Fruit fly (Drosophila melanogaster) whole organism, embryonic: ENCODE results near the gene CG14718.

Experiments used
- BEAF-32 ChIP-seq: fragments of 200-800 bp; sonication (Bioruptor generic); optimal IDR thresholded peaks from 3 replicates; lab custom pipeline; 2017; ENCODE audit warnings: missing biosample characterization, missing genetic modification characterization, mild to moderate bottlenecking, moderate library complexity, missing genetic modification reagents
- CG10267 ChIP-seq: fragments of 200-800 bp; sonication (Bioruptor generic); optimal IDR thresholded peaks from 2 replicates; lab custom pipeline; 2018; ENCODE audit warnings: missing biosample characterization, mild to moderate bottlenecking, missing genetic modification characterization, moderate library complexity
- CG10431 ChIP-seq: fragments of 200-800 bp; sonication (Bioruptor generic); optimal IDR thresholded peaks from 3 replicates; lab custom pipeline; 2018; ENCODE audit warnings: missing biosample characterization, mild to moderate bottlenecking, missing genetic modification characterization
- CG12391 ChIP-seq: fragments of 200-800 bp; sonication (Bioruptor generic); optimal IDR thresholded peaks from 3 replicates; lab custom pipeline; 2018; ENCODE audit warnings: missing biosample characterization, mild to moderate bottlenecking, missing genetic modification characterization, moderate library complexity
- CG12659 ChIP-seq: fragments of 200-800 bp; sonication (Bioruptor generic); optimal IDR thresholded peaks from 3 replicates; lab custom pipeline; 2017; ENCODE audit warnings: mild to moderate bottlenecking, missing biosample characterization, missing genetic modification reagents, missing genetic modification characterization
- CG12744 ChIP-seq: fragments of 200-800 bp; sonication (Bioruptor generic); optimal IDR thresholded peaks from 2 replicates; lab custom pipeline; 2016; ENCODE audit warnings: missing biosample characterization, missing genetic modification characterization
- CG14050 ChIP-seq: fragments of 200-800 bp; sonication (Bioruptor generic); IDR thresholded peaks from 3 replicates; pipeline ENCODE4 v1.3.6; 2022; ENCODE audit warnings: missing biosample characterization, missing genetic modification characterization
- CG15514 ChIP-seq: fragments of 200-800 bp; sonication (Bioruptor generic); optimal IDR thresholded peaks from 3 replicates; lab custom pipeline; 2017; ENCODE audit warnings: missing biosample characterization, missing genetic modification characterization, mild to moderate bottlenecking, moderate library complexity, missing genetic modification reagents
- CG1647 ChIP-seq: fragments of 200-800 bp; sonication (Bioruptor generic); optimal IDR thresholded peaks from 3 replicates; lab custom pipeline; 2016; ENCODE audit warnings: missing biosample characterization, missing genetic modification characterization
- CG17385 ChIP-seq: fragments of 200-800 bp; sonication (Bioruptor generic); optimal IDR thresholded peaks from 3 replicates; lab custom pipeline; 2018; ENCODE audit warnings: missing biosample characterization, mild to moderate bottlenecking, missing genetic modification characterization
- CG2116 ChIP-seq: fragments of 200-800 bp; sonication (Bioruptor generic); optimal IDR thresholded peaks from 3 replicates; lab custom pipeline; 2018; ENCODE audit warnings: missing biosample characterization, mild to moderate bottlenecking, missing genetic modification characterization
- CG2875 ChIP-seq: fragments of 200-800 bp; sonication (Bioruptor generic); optimal IDR thresholded peaks from 2 replicates; lab custom pipeline; 2017; ENCODE audit warnings: missing biosample characterization, mild to moderate bottlenecking, missing genetic modification characterization, missing genetic modification reagents
- CG32767 ChIP-seq: fragments of 200-800 bp; sonication (Bioruptor generic); IDR thresholded peaks from 2 replicates; pipeline ENCODE4 v1.3.6; 2022; ENCODE audit warnings: missing biosample characterization, missing genetic modification characterization
- CG42726 ChIP-seq: fragments of 200-800 bp; sonication (Bioruptor generic); IDR thresholded peaks from 2 replicates; pipeline ENCODE4 v1.3.6; 2022; ENCODE audit warnings: missing biosample characterization, missing genetic modification characterization; ENCODE audit not compliant: partially characterized antibody
- CG4328 ChIP-seq: fragments of 200-800 bp; sonication (Bioruptor generic); optimal IDR thresholded peaks from 3 replicates; lab custom pipeline; 2017; ENCODE audit warnings: missing biosample characterization, missing genetic modification reagents, missing genetic modification characterization
- CG9437 ChIP-seq: fragments of 200-800 bp; sonication (Bioruptor generic); optimal IDR thresholded peaks from 2 replicates; lab custom pipeline; 2018; ENCODE audit warnings: missing biosample characterization, mild to moderate bottlenecking, missing genetic modification characterization
- Dek ChIP-seq: fragments of 200-800 bp; sonication (Bioruptor generic); optimal IDR thresholded peaks from 3 replicates; lab custom pipeline; 2019; ENCODE audit warnings: missing biosample characterization, mild to moderate bottlenecking, missing genetic modification characterization, moderate library complexity
- Fer3 ChIP-seq: fragments of 200-800 bp; sonication (Bioruptor generic); optimal IDR thresholded peaks from 2 replicates; lab custom pipeline; 2018; ENCODE audit warnings: missing biosample characterization, mild to moderate bottlenecking, missing genetic modification characterization, moderate library complexity
- HmgZ ChIP-seq: fragments of 200-800 bp; sonication (Bioruptor generic); optimal IDR thresholded peaks from 2 replicates; lab custom pipeline; 2018; ENCODE audit warnings: missing biosample characterization, mild to moderate bottlenecking, missing genetic modification characterization
- Jarid2 ChIP-seq: fragments of 200-800 bp; sonication (Bioruptor generic); optimal IDR thresholded peaks from 3 replicates; lab custom pipeline; 2017; ENCODE audit warnings: mild to moderate bottlenecking, missing biosample characterization, missing genetic modification reagents, missing genetic modification characterization
- MESR4 ChIP-seq: fragments of 200-800 bp; sonication (Bioruptor generic); optimal IDR thresholded peaks from 2 replicates; lab custom pipeline; 2018; ENCODE audit warnings: missing biosample characterization, mild to moderate bottlenecking, missing genetic modification characterization, moderate library complexity
- MTF-1 ChIP-seq: fragments of 200-800 bp; sonication (Bioruptor generic); optimal IDR thresholded peaks from 2 replicates; lab custom pipeline; 2018; ENCODE audit warnings: missing biosample characterization, mild to moderate bottlenecking, missing genetic modification characterization, borderline replicate concordance
- Med ChIP-seq: fragments of 200-800 bp; sonication (Bioruptor generic); peaks from one replicate; lab custom pipeline; 2016; ENCODE audit warnings: missing biosample characterization, missing genetic modification characterization, mild to moderate bottlenecking, inconsistent platforms, moderate library complexity
- NFAT ChIP-seq: fragments of 200-800 bp; sonication (Bioruptor generic); IDR thresholded peaks from 2 replicates; pipeline ENCODE4 v1.3.6; 2022; ENCODE audit warnings: missing biosample characterization, missing genetic modification characterization
- Neu2 ChIP-seq: fragments of 200-800 bp; sonication (Bioruptor generic); optimal IDR thresholded peaks from 3 replicates; lab custom pipeline; 2016; ENCODE audit warnings: missing biosample characterization, missing genetic modification characterization, borderline replicate concordance
- Nf-YC ChIP-seq: fragments of 200-800 bp; optimal IDR thresholded peaks from 3 replicates; lab custom pipeline; 2019; ENCODE audit warnings: missing biosample characterization, mild to moderate bottlenecking, missing genetic modification characterization, moderate library complexity
- Poxn ChIP-seq: fragments of 200-800 bp; sonication (Bioruptor generic); IDR thresholded peaks from 2 replicates; pipeline ENCODE4 v1.3.6; 2022; ENCODE audit warnings: missing biosample characterization, missing genetic modification characterization
- Six4 ChIP-seq: fragments of 200-800 bp; sonication (Bioruptor generic); optimal IDR thresholded peaks from 2 replicates; lab custom pipeline; 2016; ENCODE audit warnings: missing biosample characterization, missing genetic modification characterization
- TFAM ChIP-seq: fragments of 200-800 bp; sonication (Bioruptor generic); optimal IDR thresholded peaks from 2 replicates; lab custom pipeline; 2017; ENCODE audit warnings: missing biosample characterization, missing genetic modification characterization, inconsistent platforms
- YL-1 ChIP-seq: fragments of 200-800 bp; sonication (Bioruptor generic); optimal IDR thresholded peaks from 3 replicates; lab custom pipeline; 2017; ENCODE audit warnings: missing biosample characterization, mild to moderate bottlenecking, missing genetic modification characterization
- amos ChIP-seq: fragments of 200-800 bp; sonication (Bioruptor generic); IDR thresholded peaks from 2 replicates; pipeline ENCODE4 v1.3.6; 2022; ENCODE audit warnings: missing biosample characterization, missing genetic modification characterization; ENCODE audit not compliant: partially characterized antibody
- dm ChIP-seq: fragments of 200-800 bp; sonication (Bioruptor generic); optimal IDR thresholded peaks from 3 replicates; lab custom pipeline; 2016; ENCODE audit warnings: missing biosample characterization, missing genetic modification characterization
- en ChIP-seq: fragments of 200-800 bp; sonication (Bioruptor generic); optimal IDR thresholded peaks from 2 replicates; lab custom pipeline; 2016; ENCODE audit warnings: missing biosample characterization, missing genetic modification characterization
- gfzf ChIP-seq: fragments of 200-800 bp; sonication (Bioruptor generic); optimal IDR thresholded peaks from 2 replicates; lab custom pipeline; 2016; ENCODE audit warnings: missing biosample characterization, mild to moderate bottlenecking, missing genetic modification characterization, moderate library complexity
- hth ChIP-seq: fragments of >200 bp; optimal IDR thresholded peaks from 2 replicates; lab custom pipeline; 2017; ENCODE audit warnings: inconsistent platforms
- ken ChIP-seq: fragments of 200-800 bp; sonication (Bioruptor generic); IDR thresholded peaks from 3 replicates; pipeline ENCODE4 v1.3.6; 2022; ENCODE audit warnings: missing biosample characterization, missing genetic modification characterization
- knrl ChIP-seq: fragments of 200-800 bp; sonication (Bioruptor generic); IDR thresholded peaks from 3 replicates; pipeline ENCODE4 v1.3.6; 2022; ENCODE audit warnings: missing biosample characterization, missing genetic modification characterization; ENCODE audit not compliant: partially characterized antibody
- mld ChIP-seq: fragments of 200-800 bp; sonication (Bioruptor generic); IDR thresholded peaks from 3 replicates; pipeline ENCODE4 v1.3.6; 2022; ENCODE audit warnings: missing biosample characterization, missing genetic modification characterization; ENCODE audit not compliant: partially characterized antibody
- pzg ChIP-seq: fragments of 200-800 bp; sonication (Bioruptor generic); optimal IDR thresholded peaks from 3 replicates; lab custom pipeline; 2018; ENCODE audit warnings: missing biosample characterization, mild to moderate bottlenecking, missing genetic modification characterization, moderate library complexity
- rib ChIP-seq: fragments of 200-800 bp; sonication (Bioruptor generic); IDR thresholded peaks from 2 replicates; pipeline ENCODE4 v1.3.6; 2022; ENCODE audit warnings: missing biosample characterization, missing genetic modification characterization
- row ChIP-seq: fragments of 200-800 bp; sonication (Bioruptor generic); IDR thresholded peaks from 3 replicates; pipeline ENCODE4 v1.3.6; 2022; ENCODE audit warnings: missing biosample characterization, missing genetic modification characterization
- scrt ChIP-seq: fragments of 200-800 bp; sonication (Bioruptor generic); optimal IDR thresholded peaks from 2 replicates; lab custom pipeline; 2018; ENCODE audit warnings: missing biosample characterization, mild to moderate bottlenecking, missing genetic modification characterization, moderate library complexity
- slbo ChIP-seq: fragments of 200-800 bp; sonication (Bioruptor generic); IDR thresholded peaks from 2 replicates; pipeline ENCODE4 v1.3.6; 2022; ENCODE audit warnings: missing biosample characterization, missing genetic modification characterization
- slp2 ChIP-seq: fragments of 200-800 bp; sonication (Bioruptor generic); optimal IDR thresholded peaks from 2 replicates; lab custom pipeline; 2016; ENCODE audit warnings: missing biosample characterization, missing genetic modification characterization
- sug ChIP-seq: fragments of 200-800 bp; optimal IDR thresholded peaks from 2 replicates; lab custom pipeline; 2019; ENCODE audit warnings: missing biosample characterization, mild to moderate bottlenecking, missing genetic modification characterization, moderate library complexity
- tin ChIP-seq: fragments of 200-800 bp; sonication (Bioruptor generic); optimal IDR thresholded peaks from 3 replicates; lab custom pipeline; 2016; ENCODE audit warnings: missing biosample characterization, missing genetic modification characterization
- zen2 ChIP-seq: fragments of 200-800 bp; sonication (Bioruptor generic); IDR thresholded peaks from 3 replicates; pipeline ENCODE4 v1.3.6; 2022; ENCODE audit warnings: missing biosample characterization, missing genetic modification characterization; ENCODE audit not compliant: partially characterized antibody

CG14718 gene

DNA sequence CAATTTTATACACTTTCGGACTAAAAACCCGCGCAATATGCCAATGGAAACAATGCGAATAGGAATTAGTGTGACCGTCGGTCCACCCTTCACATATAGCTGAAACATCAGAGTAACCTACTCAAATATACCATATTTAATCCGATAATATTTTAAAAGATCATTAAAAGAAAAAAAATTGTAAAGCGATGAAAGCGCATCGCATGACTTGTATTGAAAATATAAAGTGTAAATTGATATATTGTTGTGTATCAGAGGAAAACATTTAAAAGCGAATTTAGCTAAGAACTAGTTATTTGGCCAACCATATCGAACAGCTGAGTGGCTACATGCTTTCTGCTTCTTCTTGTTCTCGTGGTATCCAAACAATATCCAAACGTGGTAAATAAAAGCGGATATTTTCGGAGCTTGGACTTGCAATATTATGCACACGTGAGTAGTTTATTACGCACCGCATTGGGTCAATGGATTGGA is 41.4 kb downstream of the CG14718 start, which contains the start of the genes Blm and CG14722 (continued):
- peak; percentile 74 for TF ChIP-seq YL-1 (GFP tag; lab: Kevin White, UChicago)
- TF ChIP-seq tin (GFP tag; lab: Kevin White, UChicago) = no peak
- TF ChIP-seq TFAM (GFP tag; lab: Kevin White, UChicago) = no peak
- TF ChIP-seq Jarid2 (GFP tag; lab: Kevin White, UChicago) = no peak
- TF ChIP-seq hth (lab: Kevin White, UChicago) = no peak
- no peak for TF ChIP-seq MTF-1
- peak; percentile 94 for TF ChIP-seq CG17385 (GFP tag; lab: Kevin White, UChicago)
- no peak for TF ChIP-seq CG9437 (GFP tag; lab: Kevin White, UChicago)
- TF ChIP-seq sug (tag; lab: Kevin White, UChicago) = no peak
- TF ChIP-seq Nf-YC = no peak
- no peak for TF ChIP-seq rib (GFP tag; lab: Robert Waterston, UW)
- TF ChIP-seq CG32767 (GFP tag; lab: Robert Waterston, UW) = no peak
- no peak for TF ChIP-seq ken (GFP tag; lab: Robert Waterston, UW)
- no peak for TF ChIP-seq CG4328
- peak; percentile 83 for TF ChIP-seq gfzf (GFP tag; lab: Kevin White, UChicago)
- TF ChIP-seq BEAF-32 (GFP tag; lab: Kevin White, UChicago) = peak; percentile 61
- TF ChIP-seq CG10431 = peak; percentile 16
- TF ChIP-seq Dek (tag; lab: Kevin White, UChicago) = no peak
- no peak for TF ChIP-seq CG12391
- peak; percentile 52 for TF ChIP-seq CG10267
- no peak for TF ChIP-seq en (GFP tag; lab: Kevin White, UChicago)
- TF ChIP-seq CG15514 (GFP tag; lab: Kevin White, UChicago) = peak; percentile 91
- TF ChIP-seq CG1647 (GFP tag; lab: Kevin White, UChicago) = no peak
- TF ChIP-seq CG14050 (GFP tag; lab: Robert Waterston, UW) = no peak
- peak; percentile 11 for TF ChIP-seq CG12744 (GFP tag; lab: Kevin White, UChicago)
- TF ChIP-seq CG2116 (GFP tag; lab: Kevin White, UChicago) = peak; percentile 55
- no peak for TF ChIP-seq Six4 (GFP tag; lab: Kevin White, UChicago)
- TF ChIP-seq pzg (GFP tag; lab: Kevin White, UChicago) = peak; percentile 69
- no peak for TF ChIP-seq CG2875 (GFP tag; lab: Kevin White, UChicago)
- TF ChIP-seq dm (GFP tag; lab: Kevin White, UChicago) = peak; percentile 83
- TF ChIP-seq Fer3 (tag; lab: Kevin White, UChicago) = no peak
- TF ChIP-seq CG42726 (GFP tag; lab: Robert Waterston, UW) = no peak
- TF ChIP-seq Poxn (GFP tag; lab: Robert Waterston, UW) = no peak
- TF ChIP-seq, all 482 proteins: peak for 46

dm6 chr3R:11749297-11750293 is 49.2 kb downstream of the CG14718 start, which contains the start of gene CG6923:
Gene CG6923, minus strand, starts transcription at chr3R:11750029.
- peak; percentile 70 for TF ChIP-seq row (GFP tag; lab: Robert Waterston, UW)
- TF ChIP-seq slbo (GFP tag; lab: Robert Waterston, UW) = peak; percentile 25; the same call in 1 of the 2 replicates
- TF ChIP-seq MESR4 (GFP tag; lab: Kevin White, UChicago) = peak; percentile 7
- TF ChIP-seq dm (GFP tag; lab: Kevin White, UChicago) = no peak
- no peak for TF ChIP-seq scrt (GFP tag; lab: Kevin White, UChicago)
- no peak for TF ChIP-seq Neu2 (GFP tag; lab: Kevin White, UChicago)
- TF ChIP-seq slp2 (GFP tag; lab: Kevin White, UChicago) = no peak
- TF ChIP-seq knrl = peak; percentile 90
- peak; percentile 93 for TF ChIP-seq amos (GFP tag; lab: Robert Waterston, UW)
- TF ChIP-seq pzg (GFP tag; lab: Kevin White, UChicago) = peak; percentile 78
- TF ChIP-seq CG12659 = no peak
- peak; percentile 84; the same call in 2 of the 3 replicates for TF ChIP-seq mld (GFP tag; lab: Robert Waterston, UW)
- TF ChIP-seq Med (GFP tag; lab: Kevin White, UChicago) = peak; percentile 74
- peak; percentile 82 for TF ChIP-seq zen2 (GFP tag; lab: Robert Waterston, UW)
- peak; percentile 45 for TF ChIP-seq HmgZ (tag; lab: Kevin White, UChicago)
- TF ChIP-seq NFAT = no peak
